Worm (Caenorhabditis elegans): ENCODE results near the gene fbxb-45.

DNA sequence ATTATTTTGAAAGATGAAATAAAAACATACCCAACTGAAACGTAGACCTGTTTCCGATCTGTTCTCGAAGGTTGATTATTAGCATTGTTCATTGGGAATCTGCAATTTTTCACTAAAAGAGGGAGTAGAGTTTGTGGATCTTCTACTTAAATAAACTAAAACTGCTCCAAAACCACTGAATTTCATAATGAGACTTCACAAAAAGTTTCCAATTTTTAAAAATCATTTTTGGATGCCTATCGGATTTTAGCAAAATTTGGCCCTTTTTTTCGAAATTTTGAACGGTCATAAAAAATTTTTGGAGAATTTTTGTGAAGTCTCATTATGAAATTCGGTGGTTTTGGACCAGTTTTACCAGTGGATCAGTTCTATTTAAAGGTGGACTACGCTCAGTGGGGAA, 23.1 kb upstream of the fbxb-45 start, which contains the start of gene K02E7.10:
- TF ChIP-seq fos-1 (tag; optimal IDR thresholded peaks at IDR 0.05) (no peak), nhr-25 (tag; optimal IDR thresholded peaks at IDR 0.05) (no peak), ama-1 (optimal IDR thresholded peaks at IDR 0.05) (no peak), nhr-237 (tag; optimal IDR thresholded peaks at IDR 0.05) (no peak), snpc-4 (tag; optimal IDR thresholded peaks at IDR 0.05) (no peak), ceh-82 (tag; optimal IDR thresholded peaks at IDR 0.05) (no peak), unc-62 (GFP tag; optimal IDR thresholded peaks at IDR 0.05) (no peak), elt-2 (tag; optimal IDR thresholded peaks at IDR 0.05) (no peak)

Data from whole organism, L3 larva.